Comparison of ENCODE assay signal across 4 worm cellular contexts in the genomic region with DNA sequence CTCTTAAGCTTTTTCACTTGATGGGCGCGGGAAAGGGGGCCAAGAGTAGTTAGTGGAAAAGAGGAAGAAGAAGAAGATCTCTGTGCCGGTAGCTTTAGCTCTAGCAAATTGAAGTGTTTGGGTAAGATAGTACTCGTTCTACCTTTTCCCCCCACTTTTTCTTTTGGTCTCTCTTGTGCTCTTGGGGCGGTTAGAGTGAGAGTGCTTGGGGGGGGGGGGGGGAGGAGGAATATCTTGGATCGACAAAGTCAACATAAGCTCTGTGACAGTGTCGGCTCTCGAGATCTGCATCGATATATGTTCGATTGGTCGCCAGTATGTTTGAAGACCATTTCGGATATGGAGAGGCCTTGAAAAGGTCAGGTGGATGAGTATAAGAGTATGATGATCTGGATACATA.
TF ChIP-seq lines count a peak whose summit lies in the region.

A gene (minus strand): TSS at position 101 of the 400 bp plus-strand sequence.

TF ChIP-seq in whole organism, L1 larva, 84 proteins besides CTCF, POLR2A, EP300 and RAD21:
- TF ChIP-seq elt-2 (tag; optimal IDR thresholded peaks at IDR 0.05; lab: Kevin White, UChicago) (no peak), efl-1 (optimal IDR thresholded peaks at IDR 0.05; lab: Kevin White, UChicago) (no peak), efl-1 (GFP tag; optimal IDR thresholded peaks at IDR 0.05 in 1 of 2; lab: Kevin White, UChicago) (no peak), nhr-19 (GFP tag; conservative IDR thresholded peaks at IDR 0.05; lab: Robert Waterston, UW) (0 out of 2 replicates have a peak, but pooled peaks have one; percentile 12)

TF ChIP-seq in whole organism, L3 larva, 47 proteins besides CTCF, POLR2A, EP300 and RAD21:
- peak; percentile 23 for TF ChIP-seq pha-4 (tag; optimal IDR thresholded peaks at IDR 0.05; lab: Kevin White, UChicago)
- TF ChIP-seq ama-1 (optimal IDR thresholded peaks at IDR 0.05; lab: Kevin White, UChicago), result no peak

TF ChIP-seq in whole organism, late embryonic, 69 proteins besides CTCF, POLR2A, EP300 and RAD21:
- TF ChIP-seq tbx-2 (tag; optimal IDR thresholded peaks at IDR 0.05; lab: Kevin White, UChicago) (peak; percentile 2), nfya-1 (tag; optimal IDR thresholded peaks at IDR 0.05; lab: Kevin White, UChicago) (no peak), hlh-6 (tag; optimal IDR thresholded peaks at IDR 0.05; lab: Kevin White, UChicago) (no peak), F13H6.1 (tag; optimal IDR thresholded peaks at IDR 0.05; lab: Kevin White, UChicago) (no peak), dmd-4 (tag; optimal IDR thresholded peaks at IDR 0.05; lab: Kevin White, UChicago; ENCODE audit: borderline replicate concordance) (no peak), npax-4 (tag; optimal IDR thresholded peaks at IDR 0.05; lab: Kevin White, UChicago) (no peak), lim-6 (tag; optimal IDR thresholded peaks at IDR 0.05; lab: Kevin White, UChicago) (no peak), ref-2 (tag; optimal IDR thresholded peaks at IDR 0.05; lab: Kevin White, UChicago) (no peak), pha-2 (tag; optimal IDR thresholded peaks at IDR 0.05; lab: Kevin White, UChicago) (peak; percentile 21), fax-1 (tag; optimal IDR thresholded peaks at IDR 0.05; lab: Kevin White, UChicago) (no peak), ttx-3 (tag; optimal IDR thresholded peaks at IDR 0.05; lab: Kevin White, UChicago) (no peak), ama-1 (optimal IDR thresholded peaks at IDR 0.05; lab: Kevin White, UChicago) (no peak), sdc-2 (tag; optimal IDR thresholded peaks at IDR 0.05; lab: Kevin White, UChicago) (no peak)

TF ChIP-seq in whole organism, mixed stage, embryonic, 35 proteins besides CTCF, POLR2A, EP300 and RAD21:
- no peak for TF ChIP-seq lsy-2 (tag; optimal IDR thresholded peaks at IDR 0.05; lab: Kevin White, UChicago)
- no peak for TF ChIP-seq drap-1 (GFP tag; optimal IDR thresholded peaks at IDR 0.05; lab: Kevin White, UChicago)
- TF ChIP-seq mls-2 (tag; optimal IDR thresholded peaks at IDR 0.05; lab: Kevin White, UChicago), result no peak
- no peak for TF ChIP-seq ceh-83 (GFP tag; optimal IDR thresholded peaks at IDR 0.05; lab: Kevin White, UChicago)
- no peak for TF ChIP-seq ceh-39 (tag; optimal IDR thresholded peaks at IDR 0.05; lab: Kevin White, UChicago)
- no peak for TF ChIP-seq bed-3 (GFP tag; optimal IDR thresholded peaks at IDR 0.05; lab: Kevin White, UChicago)
- no peak for TF ChIP-seq nhr-12 (tag; optimal IDR thresholded peaks at IDR 0.05; lab: Kevin White, UChicago)
- TF ChIP-seq nhr-237 (tag; optimal IDR thresholded peaks at IDR 0.05; lab: Kevin White, UChicago), result no peak
- TF ChIP-seq M03D4.4 (tag; optimal IDR thresholded peaks at IDR 0.05; lab: Kevin White, UChicago), result peak; percentile 1
- no peak for TF ChIP-seq lin-32 (GFP tag; optimal IDR thresholded peaks at IDR 0.05; lab: Kevin White, UChicago)
- TF ChIP-seq zip-8 (tag; optimal IDR thresholded peaks at IDR 0.05; lab: Kevin White, UChicago), result no peak
- no peak for TF ChIP-seq cnd-1 (tag; optimal IDR thresholded peaks at IDR 0.05; lab: Kevin White, UChicago)
- no peak for TF ChIP-seq sem-2 (GFP tag; optimal IDR thresholded peaks at IDR 0.05; lab: Kevin White, UChicago)
- TF ChIP-seq mep-1 (tag; optimal IDR thresholded peaks at IDR 0.05; lab: Kevin White, UChicago), result no peak
- no peak for TF ChIP-seq ceh-43 (GFP tag; optimal IDR thresholded peaks at IDR 0.05; lab: Kevin White, UChicago)
- no peak for TF ChIP-seq blmp-1 (tag; optimal IDR thresholded peaks at IDR 0.05; lab: Kevin White, UChicago)
- peak; percentile 16 for TF ChIP-seq sptf-1 (tag; optimal IDR thresholded peaks at IDR 0.05; lab: Kevin White, UChicago)
- TF ChIP-seq nhr-28 (tag; optimal IDR thresholded peaks at IDR 0.05; lab: Kevin White, UChicago), result no peak
